Worm (Caenorhabditis elegans): ENCODE measurements around the gene set-3.

The set-3 gene

DNA sequence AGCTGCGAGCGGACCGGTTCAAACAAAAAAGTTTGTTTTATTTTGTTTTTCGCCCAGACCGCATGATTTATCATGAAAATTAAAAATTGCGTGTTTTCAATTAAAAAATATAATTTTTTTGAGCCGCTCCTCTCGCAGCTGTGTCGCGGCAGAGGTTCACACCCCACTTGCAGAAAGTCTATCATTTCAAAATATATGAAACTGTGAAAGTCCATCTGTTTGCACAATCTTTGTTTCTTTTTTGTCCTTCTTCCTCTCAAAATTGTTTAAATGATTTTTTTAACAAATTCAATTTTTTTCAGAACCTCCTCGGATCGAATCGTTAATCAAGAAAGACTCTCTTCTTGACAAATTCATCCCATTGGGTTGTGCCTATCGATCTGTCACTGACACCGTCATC, 5.2 kb upstream of the set-3 start, which contains the start of gene tlk-1:
Gene tlk-1 (plus strand): TSS at position 301 of the 400 bp plus-strand sequence.
- TF ChIP-seq set-16 (GFP tag; IDR thresholded peaks at IDR 0.05) = 0 out of 2 replicates have a peak, but pooled peaks have one; percentile 5
- TF ChIP-seq spr-1 (tag; optimal IDR thresholded peaks at IDR 0.05) = no peak
- TF ChIP-seq F37D6.2 (tag; optimal IDR thresholded peaks at IDR 0.05) = no peak

DNA sequence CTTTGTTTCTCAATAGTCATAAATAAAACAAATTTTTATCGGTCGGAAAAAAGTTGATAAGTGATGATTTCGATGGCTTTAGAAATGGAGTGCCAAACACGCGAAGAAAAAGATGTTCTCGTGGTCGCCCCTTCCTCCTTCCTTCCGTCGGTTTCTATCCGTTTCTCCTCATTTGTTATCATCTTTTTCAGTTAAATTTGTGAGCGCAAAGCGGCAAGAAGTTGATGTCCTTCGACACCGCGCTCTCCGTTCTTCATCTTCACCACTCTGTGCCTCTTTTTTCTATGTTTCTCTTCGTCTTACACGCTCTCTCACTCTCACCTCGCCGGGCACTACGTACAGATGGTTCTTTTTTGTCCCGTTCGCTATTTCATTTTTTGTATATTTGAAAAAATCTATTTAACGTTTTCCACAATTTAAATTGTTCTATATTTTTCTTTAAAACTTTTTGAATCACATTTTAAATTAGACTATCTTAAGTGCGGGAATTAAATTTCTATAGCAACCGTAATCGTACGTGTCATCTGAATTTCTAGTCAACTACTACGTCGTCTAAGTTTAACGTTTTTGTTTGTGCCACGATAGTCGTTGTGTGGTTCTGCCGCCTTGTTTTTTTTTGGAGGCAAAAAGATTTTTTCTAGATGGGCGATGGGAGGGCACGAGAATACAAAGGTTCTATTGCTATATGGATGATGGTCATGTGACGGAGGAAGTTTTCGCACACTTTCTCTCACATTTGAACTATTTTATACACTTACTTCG, 4.4 kb upstream of the set-3 start:
- no peak for TF ChIP-seq dmd-8 (GFP tag; IDR thresholded peaks at IDR 0.05)
- TF ChIP-seq hmg-1.1 (GFP tag; IDR thresholded peaks at IDR 0.05) = peak; percentile 57
- TF ChIP-seq dmd-6 (GFP tag; IDR thresholded peaks at IDR 0.05) = peak; percentile 37
- no peak for TF ChIP-seq D1046.2 (GFP tag; IDR thresholded peaks at IDR 0.05)
- TF ChIP-seq set-16 (GFP tag; IDR thresholded peaks at IDR 0.05) = no peak
- no peak for TF ChIP-seq sdz-12 (GFP tag; optimal IDR thresholded peaks at IDR 0.05)
- TF ChIP-seq aha-1 (tag) = peak; percentile 80
- peak; percentile 5 for TF ChIP-seq nhr-11 (tag; optimal IDR thresholded peaks at IDR 0.05)
- TF ChIP-seq mxl-3 (GFP tag; optimal IDR thresholded peaks at IDR 0.05) = peak; percentile 77
- TF ChIP-seq lsy-2 (tag; optimal IDR thresholded peaks at IDR 0.05) = peak in 1 of 2 experiments; percentile 38
- TF ChIP-seq mes-2 (tag; optimal IDR thresholded peaks at IDR 0.05; ENCODE audit: poor library complexity, severe bottlenecking) = peak; percentile 41
- no peak for TF ChIP-seq nhr-77 (tag; optimal IDR thresholded peaks at IDR 0.05)
- TF ChIP-seq F26F4.8 (GFP tag; conservative IDR thresholded peaks at IDR 0.05) = no peak
- no peak for TF ChIP-seq duxl-1 (tag; optimal IDR thresholded peaks at IDR 0.05; ENCODE audit: poor library complexity)
- TF ChIP-seq unc-62 (GFP tag; optimal IDR thresholded peaks at IDR 0.05 in 1 of 2) = peak in 1 of 2 experiments; percentile 84
- no peak for TF ChIP-seq unc-62 (tag; optimal IDR thresholded peaks at IDR 0.05)
- no peak for TF ChIP-seq ceh-32 (tag; optimal IDR thresholded peaks at IDR 0.05; ENCODE audit: poor library complexity)
- TF ChIP-seq hlh-11 (tag; optimal IDR thresholded peaks at IDR 0.05) = peak; percentile 58
- TF ChIP-seq zip-11 (GFP tag; IDR thresholded peaks at IDR 0.05) = no peak
- TF ChIP-seq egl-43 (GFP tag; IDR thresholded peaks at IDR 0.05) = no peak
- 0 out of 2 replicates have a peak, but pooled peaks have one; percentile 40 for TF ChIP-seq tra-1 (GFP tag; IDR thresholded peaks at IDR 0.05)
- peak; percentile 35 for TF ChIP-seq rbr-2 (tag; optimal IDR thresholded peaks at IDR 0.05)
- TF ChIP-seq mep-1 (tag; optimal IDR thresholded peaks at IDR 0.05) = peak; percentile 34
- no peak for TF ChIP-seq vab-7 (GFP tag; IDR thresholded peaks at IDR 0.05)
- peak; percentile 71 for TF ChIP-seq ctbp-1 (GFP tag; IDR thresholded peaks at IDR 0.05)
- peak; percentile 65 for TF ChIP-seq hlh-30 (tag; optimal IDR thresholded peaks at IDR 0.05; ENCODE audit: insufficient read depth)
- TF ChIP-seq dve-1 (tag; optimal IDR thresholded peaks at IDR 0.05; ENCODE audit: insufficient read depth) = peak; percentile 40
- TF ChIP-seq nhr-28 (tag; optimal IDR thresholded peaks at IDR 0.05) = peak; percentile 52
- TF ChIP-seq mdl-1 (tag; optimal IDR thresholded peaks at IDR 0.05) = peak; percentile 17 to 78
- TF ChIP-seq nhr-41 (GFP tag; IDR thresholded peaks at IDR 0.05) = no peak

DNA sequence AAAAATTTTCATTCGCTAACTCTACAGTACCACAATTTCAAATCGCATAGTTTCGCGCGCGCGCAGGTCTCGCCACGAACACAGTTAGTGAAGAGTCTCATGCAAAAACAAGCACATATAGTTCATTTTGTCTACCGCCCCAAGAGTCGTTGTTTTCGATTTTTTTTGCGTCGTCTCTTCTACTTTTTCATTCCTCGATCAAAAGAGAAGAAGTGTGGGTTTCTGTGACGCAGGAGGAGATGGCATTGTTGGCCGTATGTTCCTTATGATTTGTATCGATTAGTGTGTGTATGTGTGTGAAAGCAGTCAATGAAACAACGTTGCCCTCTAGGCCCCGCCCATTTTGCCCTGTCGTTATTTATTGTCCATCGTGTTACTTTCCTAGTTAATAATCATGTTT, 3.5 kb upstream of the set-3 start:
- TF ChIP-seq tra-1 (GFP tag; IDR thresholded peaks at IDR 0.05) = no peak
- no peak for TF ChIP-seq jun-1 (tag; optimal IDR thresholded peaks at IDR 0.05)
- no peak for TF ChIP-seq F37D6.2 (tag; optimal IDR thresholded peaks at IDR 0.05)
- TF ChIP-seq mxl-3 (GFP tag; optimal IDR thresholded peaks at IDR 0.05) = peak; percentile 44
- TF ChIP-seq hlh-30 (tag; optimal IDR thresholded peaks at IDR 0.05; ENCODE audit: insufficient read depth) = peak; percentile 48
- peak in 1 of 2 experiments; percentile 87 for TF ChIP-seq unc-62 (GFP tag; optimal IDR thresholded peaks at IDR 0.05 in 1 of 2)
- TF ChIP-seq unc-62 (tag; optimal IDR thresholded peaks at IDR 0.05) = no peak
- peak; percentile 5 for TF ChIP-seq nhr-28 (tag; optimal IDR thresholded peaks at IDR 0.05)

DNA sequence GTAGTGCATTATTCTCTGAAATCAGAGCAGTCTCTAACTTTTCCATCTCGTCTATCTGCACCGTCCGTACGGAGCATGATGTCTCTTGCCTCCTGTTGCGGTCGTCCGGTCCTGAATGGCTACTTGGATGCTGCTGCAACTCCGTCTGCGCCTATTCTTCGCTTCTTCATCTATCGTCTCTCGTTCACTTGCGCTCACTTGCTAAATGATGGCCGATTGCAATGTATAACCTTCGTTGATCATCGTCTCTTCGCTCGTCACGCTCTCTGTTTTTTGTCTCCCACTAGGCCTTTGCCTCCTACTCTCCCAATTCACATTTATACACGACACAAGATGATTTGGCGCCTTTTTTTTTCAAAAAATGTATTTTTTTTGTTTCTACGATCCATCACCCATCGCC, 2.9 kb upstream of the set-3 start:
- no peak for TF ChIP-seq daf-16 (GFP tag; optimal IDR thresholded peaks at IDR 0.05)
- TF ChIP-seq daf-16 (tag; optimal IDR thresholded peaks at IDR 0.05) = peak; percentile 36
- no peak for TF ChIP-seq Y75B8A.6 (GFP tag; IDR thresholded peaks at IDR 0.05)
- peak; percentile 57; the same call in 1 of the 2 replicates for TF ChIP-seq dmd-6 (GFP tag; IDR thresholded peaks at IDR 0.05)
- TF ChIP-seq rbr-2 (tag; optimal IDR thresholded peaks at IDR 0.05) = peak; percentile 66
- no peak for TF ChIP-seq ceh-44 (GFP tag; IDR thresholded peaks at IDR 0.05)
- peak; percentile 73 for TF ChIP-seq mep-1 (tag; optimal IDR thresholded peaks at IDR 0.05)
- no peak for TF ChIP-seq lim-7 (GFP tag; IDR thresholded peaks at IDR 0.05)
- peak; percentile 78 for TF ChIP-seq hlh-11 (tag; optimal IDR thresholded peaks at IDR 0.05)
- peak; percentile 43 for TF ChIP-seq nhr-6 (tag; optimal IDR thresholded peaks at IDR 0.05)
- peak in 1 of 2 experiments; percentile 98 for TF ChIP-seq unc-62 (GFP tag; optimal IDR thresholded peaks at IDR 0.05 in 1 of 2)
- TF ChIP-seq unc-62 (tag; optimal IDR thresholded peaks at IDR 0.05) = no peak
- TF ChIP-seq nhr-237 (tag; optimal IDR thresholded peaks at IDR 0.05) = no peak
- TF ChIP-seq mes-2 (tag; optimal IDR thresholded peaks at IDR 0.05; ENCODE audit: poor library complexity, severe bottlenecking) = peak; percentile 73
- TF ChIP-seq snpc-1.2 (GFP tag; IDR thresholded peaks at IDR 0.05) = no peak
- TF ChIP-seq hlh-30 (tag; optimal IDR thresholded peaks at IDR 0.05; ENCODE audit: insufficient read depth) = peak; percentile 71
- TF ChIP-seq F37D6.2 (tag; optimal IDR thresholded peaks at IDR 0.05) = peak; percentile 15
- peak; percentile 97 for TF ChIP-seq aha-1 (tag)
- TF ChIP-seq lin-29 (GFP tag; IDR thresholded peaks at IDR 0.05) = no peak
- no peak for TF ChIP-seq R02D3.7 (tag; optimal IDR thresholded peaks at IDR 0.05)
